Worm (Caenorhabditis elegans) whole organism, late embryonic: ENCODE measurements around the gene ZK596.3.

Experiments used
- ama-1 ChIP-seq: fragments of 150-350 bp; optimal IDR thresholded peaks from 2 replicates; lab custom pipeline; 2014
- ceh-19 ChIP-seq: fragments of 200-800 bp; sonication (Bioruptor generic); optimal IDR thresholded peaks from 2 replicates; lab custom pipeline; 2018; ENCODE audit warnings: mild to moderate bottlenecking, missing genetic modification characterization, missing compliant biosample characterization
- elt-4 ChIP-seq: sonication (generic microtip); optimal IDR thresholded peaks from 2 replicates; lab custom pipeline; 2016; ENCODE audit warnings: missing genetic modification characterization, missing compliant biosample characterization
- fkh-10 ChIP-seq: fragments of 150-350 bp; optimal IDR thresholded peaks from 2 replicates; lab custom pipeline; 2014; ENCODE audit warnings: missing biosample characterization, missing genetic modification reagents, missing genetic modification characterization
- hlh-30 ChIP-seq: sonication (generic microtip); optimal IDR thresholded peaks from 2 replicates; lab custom pipeline; 2017; ENCODE audit warnings: antibody characterized with exemption, missing genetic modification characterization, missing compliant biosample characterization; ENCODE audit not compliant: insufficient read depth
- madf-2 ChIP-seq: sonication (generic microtip); optimal IDR thresholded peaks from 2 replicates; lab custom pipeline; 2017; ENCODE audit warnings: missing genetic modification characterization, missing compliant biosample characterization
- nfya-1 ChIP-seq: sonication (generic microtip); optimal IDR thresholded peaks from 2 replicates; lab custom pipeline; 2017; ENCODE audit warnings: missing genetic modification characterization, mild to moderate bottlenecking, missing compliant biosample characterization, antibody characterized with exemption, moderate library complexity
- npax-4 ChIP-seq: sonication (generic microtip); optimal IDR thresholded peaks from 2 replicates; lab custom pipeline; 2016; ENCODE audit warnings: missing genetic modification characterization, missing compliant biosample characterization
- pax-1 ChIP-seq: fragments of 150-350 bp; optimal IDR thresholded peaks from 2 replicates; lab custom pipeline; 2014; ENCODE audit warnings: missing biosample characterization, missing genetic modification characterization
- ref-2 ChIP-seq: sonication (generic microtip); optimal IDR thresholded peaks from 2 replicates; lab custom pipeline; 2016; ENCODE audit warnings: missing genetic modification characterization, missing compliant biosample characterization
- rnt-1 ChIP-seq: sonication (generic microtip); optimal IDR thresholded peaks from 2 replicates; lab custom pipeline; 2016; ENCODE audit warnings: missing genetic modification characterization, missing compliant biosample characterization
- tbx-2 ChIP-seq: sonication (generic microtip); optimal IDR thresholded peaks from 2 replicates; lab custom pipeline; 2016; ENCODE audit warnings: missing genetic modification characterization, missing compliant biosample characterization
- unc-86 ChIP-seq: sonication (generic microtip); optimal IDR thresholded peaks from 2 replicates; lab custom pipeline; 2016; ENCODE audit warnings: missing genetic modification characterization, missing compliant biosample characterization

ce11 chrIV:10934786-10935185 lies 30.6 kb upstream of the ZK596.3 start:
- TF ChIP-seq rnt-1 (tag; lab: Kevin White, UChicago) (no peak), hlh-30 (tag; lab: Kevin White, UChicago) (no peak), madf-2 (tag; lab: Kevin White, UChicago) (no peak), pax-1 (tag; lab: Kevin White, UChicago) (no peak), nfya-1 (no peak), npax-4 (tag; lab: Kevin White, UChicago) (no peak), tbx-2 (tag; lab: Kevin White, UChicago) (no peak), unc-86 (tag; lab: Kevin White, UChicago) (no peak), elt-4 (tag; lab: Kevin White, UChicago) (no peak), ceh-19 (GFP tag; lab: Kevin White, UChicago) (no peak), fkh-10 (GFP tag; lab: Kevin White, UChicago) (no peak), ref-2 (tag; lab: Kevin White, UChicago) (no peak), ama-1 (lab: Kevin White, UChicago) (no peak)
